Worm (Caenorhabditis elegans) whole organism, mixed stage, embryonic: Measurements from ENCODE around the gene K11H3.5.

Source experiments
- M03D4.4 ChIP-seq: sonication (generic microtip); optimal IDR thresholded peaks from 2 replicates; lab custom pipeline; 2017; ENCODE audit warnings: mild to moderate bottlenecking, missing genetic modification characterization, missing compliant biosample characterization
- bed-3 ChIP-seq: fragments of 200-800 bp; sonication (Bioruptor generic); optimal IDR thresholded peaks from 3 replicates; lab custom pipeline; 2018; ENCODE audit warnings: mild to moderate bottlenecking, missing genetic modification characterization, moderate library complexity, missing compliant biosample characterization
- ceh-39 ChIP-seq: fragments of 150-350 bp; optimal IDR thresholded peaks from 2 replicates; lab custom pipeline; 2014; ENCODE audit warnings: missing biosample characterization, missing genetic modification characterization
- ceh-43 ChIP-seq: fragments of 200-800 bp; sonication (Bioruptor generic); optimal IDR thresholded peaks from 2 replicates; lab custom pipeline; 2018; ENCODE audit warnings: mild to moderate bottlenecking, missing genetic modification characterization, moderate library complexity, missing compliant biosample characterization
- ceh-83 ChIP-seq: fragments of 200-800 bp; sonication (Bioruptor generic); optimal IDR thresholded peaks from 2 replicates; lab custom pipeline; 2018; ENCODE audit warnings: mild to moderate bottlenecking, missing genetic modification characterization, missing compliant biosample characterization
- ces-1 ChIP-seq: fragments of 150-350 bp; optimal IDR thresholded peaks from 2 replicates; lab custom pipeline; 2014; ENCODE audit warnings: missing biosample characterization, missing genetic modification reagents, missing genetic modification characterization
- cnd-1 ChIP-seq: fragments of 200-800 bp; sonication (Bioruptor generic); optimal IDR thresholded peaks from 2 replicates; lab custom pipeline; 2018; ENCODE audit warnings: mild to moderate bottlenecking, missing genetic modification characterization, missing compliant biosample characterization
- drap-1 ChIP-seq: fragments of 200-800 bp; sonication (Bioruptor generic); optimal IDR thresholded peaks from 3 replicates; lab custom pipeline; 2018; ENCODE audit warnings: mild to moderate bottlenecking, missing genetic modification characterization, missing compliant biosample characterization
- elt-1 ChIP-seq: sonication (generic microtip); optimal IDR thresholded peaks from 2 replicates; lab custom pipeline; 2017; ENCODE audit warnings: missing genetic modification characterization, mild to moderate bottlenecking, missing compliant biosample characterization, antibody characterized with exemption, moderate library complexity, borderline replicate concordance; ENCODE audit not compliant: insufficient read depth
- elt-3 ChIP-seq: fragments of 150-350 bp; optimal IDR thresholded peaks from 2 replicates; lab custom pipeline; 2014; ENCODE audit warnings: missing biosample characterization, missing genetic modification characterization
- flh-1 ChIP-seq: fragments of 200-800 bp; sonication (Bioruptor generic); optimal IDR thresholded peaks from 2 replicates; lab custom pipeline; 2018; ENCODE audit warnings: mild to moderate bottlenecking, missing genetic modification characterization, moderate library complexity, missing compliant biosample characterization
- ham-2 ChIP-seq: fragments of 200-800 bp; sonication (Bioruptor generic); optimal IDR thresholded peaks from 2 replicates; lab custom pipeline; 2018; ENCODE audit warnings: mild to moderate bottlenecking, missing genetic modification characterization, missing compliant biosample characterization
- hlh-1 ChIP-seq: fragments of 150-350 bp; optimal IDR thresholded peaks from 2 replicates; lab custom pipeline; 2014; ENCODE audit warnings: missing biosample characterization, missing genetic modification reagents, missing genetic modification characterization
- lin-32 ChIP-seq: fragments of 200-800 bp; sonication (Bioruptor generic); optimal IDR thresholded peaks from 2 replicates; lab custom pipeline; 2018; ENCODE audit warnings: mild to moderate bottlenecking, missing genetic modification characterization, missing compliant biosample characterization
- lsy-2 ChIP-seq: fragments of 150-350 bp; optimal IDR thresholded peaks from 2 replicates; lab custom pipeline; 2014; ENCODE audit warnings: missing biosample characterization, missing genetic modification characterization
- mab-5 ChIP-seq: fragments of 150-350 bp; optimal IDR thresholded peaks from 2 replicates; lab custom pipeline; 2014; ENCODE audit warnings: missing biosample characterization, missing genetic modification characterization
- mep-1 ChIP-seq: fragments of 150-350 bp; optimal IDR thresholded peaks from 2 replicates; lab custom pipeline; 2017; ENCODE audit warnings: missing biosample characterization, missing genetic modification reagents, missing genetic modification characterization, inconsistent platforms
- nhr-12 ChIP-seq: fragments of 150-350 bp; optimal IDR thresholded peaks from 2 replicates; lab custom pipeline; 2014; ENCODE audit warnings: missing biosample characterization, missing genetic modification characterization
- nhr-2 ChIP-seq: fragments of 150-350 bp; optimal IDR thresholded peaks from 2 replicates; lab custom pipeline; 2014; ENCODE audit warnings: missing biosample characterization, missing genetic modification characterization
- nhr-237 ChIP-seq: fragments of 150-350 bp; optimal IDR thresholded peaks from 2 replicates; lab custom pipeline; 2014; ENCODE audit warnings: missing biosample characterization, missing genetic modification characterization
- nhr-28 ChIP-seq: fragments of 150-350 bp; optimal IDR thresholded peaks from 2 replicates; lab custom pipeline; 2014; ENCODE audit warnings: missing biosample characterization, missing genetic modification characterization
- nhr-76 ChIP-seq: sonication (generic microtip); optimal IDR thresholded peaks from 2 replicates; lab custom pipeline; 2017; ENCODE audit warnings: missing biosample characterization, missing genetic modification characterization
- pha-4 ChIP-seq: fragments of 150-350 bp; optimal IDR thresholded peaks from 2 replicates; lab custom pipeline; 2018; ENCODE audit warnings: missing biosample characterization, missing genetic modification reagents, missing genetic modification characterization
- sem-2 ChIP-seq: fragments of 200-800 bp; sonication (Bioruptor generic); optimal IDR thresholded peaks from 2 replicates; lab custom pipeline; 2018; ENCODE audit warnings: mild to moderate bottlenecking, missing genetic modification characterization, missing compliant biosample characterization
- snpc-4 ChIP-seq: fragments of 150-350 bp; optimal IDR thresholded peaks from 2 replicates; lab custom pipeline; 2014; ENCODE audit warnings: missing biosample characterization, missing genetic modification characterization
- sptf-1 ChIP-seq: sonication (generic microtip); optimal IDR thresholded peaks from 2 replicates; lab custom pipeline; 2017; ENCODE audit warnings: mild to moderate bottlenecking, missing genetic modification characterization, moderate library complexity, missing compliant biosample characterization
- tbx-8 ChIP-seq: fragments of 200-800 bp; sonication (Bioruptor generic); optimal IDR thresholded peaks from 2 replicates; lab custom pipeline; 2018; ENCODE audit warnings: mild to moderate bottlenecking, missing genetic modification characterization, moderate library complexity, missing compliant biosample characterization
- unc-120 ChIP-seq: sonication (generic microtip); optimal IDR thresholded peaks from 2 replicates; lab custom pipeline; 2017; ENCODE audit warnings: missing genetic modification characterization, missing compliant biosample characterization; ENCODE audit not compliant: poor library complexity, severe bottlenecking
- unc-39 ChIP-seq: fragments of 150-350 bp; optimal IDR thresholded peaks from 2 replicates; lab custom pipeline; 2014; ENCODE audit warnings: missing biosample characterization, missing genetic modification characterization
- unc-62 ChIP-seq: fragments of 150-350 bp; optimal IDR thresholded peaks from 2 replicates; lab custom pipeline; 2014; ENCODE audit warnings: missing biosample characterization, missing genetic modification reagents, missing genetic modification characterization
- zip-8 ChIP-seq: fragments of 150-350 bp; optimal IDR thresholded peaks from 2 replicates; lab custom pipeline; 2014; ENCODE audit warnings: missing biosample characterization, missing genetic modification characterization
- ztf-11 ChIP-seq: fragments of 150-350 bp; optimal IDR thresholded peaks from 2 replicates; lab custom pipeline; 2014; ENCODE audit warnings: missing biosample characterization, missing genetic modification characterization

The K11H3.5 gene

DNA sequence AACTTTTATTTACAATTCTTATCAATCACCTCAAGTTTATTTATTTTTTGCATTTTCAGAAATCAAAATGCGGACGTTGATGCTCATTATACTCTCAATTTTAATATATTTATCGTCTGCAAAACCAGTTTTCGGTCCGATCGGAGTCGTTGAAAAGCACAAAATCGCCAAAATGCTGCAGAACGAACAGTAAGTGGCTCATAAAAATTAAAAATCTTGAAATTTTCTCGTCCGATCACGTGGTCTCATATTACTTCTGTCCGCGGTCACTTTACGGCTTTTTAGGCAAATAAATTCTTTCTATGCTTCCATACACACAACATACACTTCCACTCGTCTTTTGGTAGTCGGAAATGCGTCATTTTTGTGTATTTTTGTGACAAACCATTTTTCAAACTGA, at the start of gene K11H3.5:
Gene K11H3.5, plus strand, starts transcription at position 54 of the 400 bp plus-strand sequence.
- TF ChIP-seq ham-2 (GFP tag; lab: Kevin White, UChicago) (no peak), ztf-11 (tag; lab: Kevin White, UChicago) (no peak), unc-39 (tag; lab: Kevin White, UChicago) (no peak), ces-1 (GFP tag; lab: Kevin White, UChicago) (no peak), sem-2 (GFP tag; lab: Kevin White, UChicago) (no peak), unc-62 (GFP tag; lab: Kevin White, UChicago) (no peak), hlh-1 (tag; lab: Kevin White, UChicago) (no peak), bed-3 (GFP tag; lab: Kevin White, UChicago) (no peak), ceh-43 (GFP tag; lab: Kevin White, UChicago) (no peak), ceh-39 (no peak), nhr-12 (no peak), nhr-76 (no peak), M03D4.4 (tag; lab: Kevin White, UChicago) (no peak), nhr-237 (no peak), mep-1 (tag; lab: Kevin White, UChicago) (no peak), unc-120 (tag; lab: Kevin White, UChicago) (no peak), mab-5 (tag; lab: Kevin White, UChicago) (no peak), lsy-2 (no peak), elt-1 (tag; lab: Kevin White, UChicago) (no peak)

DNA sequence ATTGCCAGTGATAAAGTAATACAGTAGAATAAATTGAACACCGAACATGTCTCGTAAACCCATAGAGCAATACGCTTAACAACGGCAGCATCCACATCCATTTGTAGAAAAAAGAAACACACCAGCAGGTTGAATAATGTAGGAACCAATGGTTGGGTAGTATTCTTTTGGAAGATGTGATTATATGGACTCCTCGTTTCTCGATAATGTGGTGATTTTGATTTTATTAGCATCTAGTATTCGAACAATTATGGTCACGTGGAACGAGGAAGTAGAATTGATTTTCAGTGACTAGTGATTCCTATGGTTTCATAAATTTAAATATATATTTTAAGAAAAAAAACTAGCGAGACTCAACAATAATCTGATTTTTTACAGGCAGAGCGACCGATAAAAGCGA, 47.1 kb upstream of the K11H3.5 start, which contains the start of gene srxa-10:
Gene srxa-10, minus strand, starts transcription at position 101 of the 400 bp plus-strand sequence.
- TF ChIP-seq nhr-76 (no peak), pha-4 (no peak), mep-1 (tag; lab: Kevin White, UChicago) (no peak), sem-2 (GFP tag; lab: Kevin White, UChicago) (no peak), flh-1 (GFP tag; lab: Kevin White, UChicago) (no peak), elt-3 (no peak), cnd-1 (tag; lab: Kevin White, UChicago) (no peak), ham-2 (GFP tag; lab: Kevin White, UChicago) (no peak), ztf-11 (tag; lab: Kevin White, UChicago) (no peak), mab-5 (tag; lab: Kevin White, UChicago) (no peak), lsy-2 (no peak), bed-3 (GFP tag; lab: Kevin White, UChicago) (no peak), unc-120 (tag; lab: Kevin White, UChicago) (no peak), nhr-28 (tag; lab: Kevin White, UChicago) (no peak), tbx-8 (GFP tag; lab: Kevin White, UChicago) (no peak)

- no peak for TF ChIP-seq zip-8
- no peak for TF ChIP-seq ham-2 (GFP tag; lab: Kevin White, UChicago)
- TF ChIP-seq ceh-43 (GFP tag; lab: Kevin White, UChicago) = no peak
- no peak for TF ChIP-seq tbx-8 (GFP tag; lab: Kevin White, UChicago)
- no peak for TF ChIP-seq bed-3 (GFP tag; lab: Kevin White, UChicago)
- TF ChIP-seq nhr-2 (tag; lab: Kevin White, UChicago) = no peak
- TF ChIP-seq elt-1 (tag; lab: Kevin White, UChicago) = no peak
- TF ChIP-seq sem-2 (GFP tag; lab: Kevin White, UChicago) = no peak
- no peak for TF ChIP-seq snpc-4 (tag; lab: Kevin White, UChicago)
- TF ChIP-seq ceh-83 (GFP tag; lab: Kevin White, UChicago) = no peak
- TF ChIP-seq lin-32 (GFP tag; lab: Kevin White, UChicago) = no peak
- no peak for TF ChIP-seq sptf-1 (tag; lab: Kevin White, UChicago)
- TF ChIP-seq unc-120 (tag; lab: Kevin White, UChicago) = no peak
- TF ChIP-seq unc-62 (GFP tag; lab: Kevin White, UChicago) = no peak
- no peak for TF ChIP-seq lsy-2
- no peak for TF ChIP-seq ztf-11 (tag; lab: Kevin White, UChicago)
These were observed 45.0 kb upstream of the K11H3.5 start, which contains the start of gene ZK632.2 for ce11 chrIII:9798478-9799157. Gene ZK632.2 (plus strand): TSS chrIII:9799107.

DNA sequence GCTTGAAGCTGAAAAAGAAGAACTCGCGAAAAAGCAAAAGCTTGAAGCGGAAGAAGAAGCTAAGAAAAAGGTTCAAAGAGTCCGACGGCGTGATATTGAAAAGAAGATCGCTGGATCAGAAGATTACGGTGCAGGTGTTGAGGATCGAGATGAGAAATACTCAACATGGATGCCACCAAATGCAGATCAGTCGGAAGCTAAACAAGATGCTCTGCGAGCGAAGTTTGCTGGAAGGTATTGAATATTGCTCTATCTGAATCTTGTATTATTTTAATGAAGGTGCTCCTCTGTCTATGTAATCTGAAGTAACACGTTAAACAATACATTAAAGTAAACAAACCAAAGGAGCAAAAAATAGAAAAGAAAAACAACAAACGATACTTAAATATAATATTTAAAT, 41.5 kb upstream of the K11H3.5 start:
- TF ChIP-seq lin-32 (GFP tag; lab: Kevin White, UChicago) (no peak), ceh-43 (GFP tag; lab: Kevin White, UChicago) (no peak), ceh-83 (GFP tag; lab: Kevin White, UChicago) (no peak), unc-39 (tag; lab: Kevin White, UChicago) (no peak), drap-1 (no peak), zip-8 (no peak), snpc-4 (tag; lab: Kevin White, UChicago) (no peak), nhr-2 (tag; lab: Kevin White, UChicago) (no peak), hlh-1 (tag; lab: Kevin White, UChicago) (no peak), sptf-1 (tag; lab: Kevin White, UChicago) (no peak), elt-1 (tag; lab: Kevin White, UChicago) (no peak)
